Worm (Caenorhabditis elegans): ENCODE measurements around the gene B0281.1.
A peak's percentile ranks its signal among the peaks of the same experiment; 100 is the strongest.

The B0281.1 gene

DNA sequence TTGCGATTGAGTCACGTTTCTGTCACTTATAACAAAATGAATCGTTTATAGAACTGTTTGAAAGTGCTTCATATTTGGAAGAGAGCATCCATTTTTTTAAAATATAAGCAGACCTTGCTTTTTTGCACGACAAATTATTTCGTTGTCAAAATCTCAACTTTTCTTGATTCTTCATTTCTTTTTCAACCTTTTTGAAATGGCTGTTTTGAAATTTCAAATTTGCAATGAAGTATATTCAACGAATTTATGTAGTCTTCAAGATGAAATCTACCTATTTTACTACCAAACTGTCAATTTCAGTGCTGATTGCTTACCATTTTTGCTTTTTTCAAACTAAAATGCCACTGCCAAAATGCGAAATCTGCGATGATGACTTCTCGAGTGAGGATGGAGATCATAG lies 6.1 kb upstream of the B0281.1 start, which contains the start of gene B0281.3:
B0281.3 (plus strand) TSS at position 301 of the 400 bp plus-strand sequence.
- TF ChIP-seq tbx-2 (tag; optimal IDR thresholded peaks at IDR 0.05) (no peak), ama-1 (optimal IDR thresholded peaks at IDR 0.05) (no peak), nhr-43 (tag; optimal IDR thresholded peaks at IDR 0.05; ENCODE audit: poor library complexity, severe bottlenecking) (no peak), nhr-67 (tag; optimal IDR thresholded peaks at IDR 0.05) (no peak), elt-3 (tag; optimal IDR thresholded peaks at IDR 0.05) (no peak), fkh-10 (GFP tag; optimal IDR thresholded peaks at IDR 0.05) (no peak), nhr-237 (tag; optimal IDR thresholded peaks at IDR 0.05) (no peak), nhr-23 (tag; optimal IDR thresholded peaks at IDR 0.05) (no peak), lin-15B (tag; optimal IDR thresholded peaks at IDR 0.05) (no peak), ZK546.5 (tag; optimal IDR thresholded peaks at IDR 0.05) (no peak), sea-2 (GFP tag; optimal IDR thresholded peaks at IDR 0.05) (no peak), jun-1 (tag; optimal IDR thresholded peaks at IDR 0.05) (no peak), nhr-25 (tag; optimal IDR thresholded peaks at IDR 0.05) (no peak), snpc-4 (tag; optimal IDR thresholded peaks at IDR 0.05) (no peak)

DNA sequence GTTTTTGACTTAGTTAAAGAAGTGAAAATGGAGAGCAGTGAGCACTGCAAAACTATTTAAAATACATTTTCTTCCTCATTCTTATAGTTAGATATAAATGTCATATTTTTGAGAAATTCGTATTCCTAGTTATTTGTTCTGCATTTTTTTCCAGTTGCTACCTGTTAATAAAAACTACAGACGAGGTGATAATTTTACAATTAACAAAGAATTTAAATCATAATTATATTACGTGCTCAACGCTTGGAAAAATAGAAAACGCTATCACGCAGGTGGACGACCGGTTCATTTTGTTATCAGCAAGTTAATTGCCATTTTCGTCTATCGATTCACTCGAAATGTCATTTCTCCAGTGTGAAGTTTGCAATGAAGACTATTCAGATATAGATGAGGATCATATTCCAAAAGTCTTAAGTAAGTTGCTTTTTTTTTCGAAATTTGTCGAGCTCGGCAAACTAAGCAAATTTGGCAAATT lies 5.1 kb downstream of the B0281.1 start, which contains the start of the genes ZK1240.5 and ZK1240.9:
ZK1240.5 (minus strand) TSS at position 51 of the 475 bp plus-strand sequence.
ZK1240.9 (plus strand) TSS at position 307 of the 475 bp plus-strand sequence.
- no peak for TF ChIP-seq fkh-2 (tag; optimal IDR thresholded peaks at IDR 0.05)
- TF ChIP-seq zag-1 (tag; optimal IDR thresholded peaks at IDR 0.05): no peak
- TF ChIP-seq elt-2 (tag; optimal IDR thresholded peaks at IDR 0.05): peak; percentile 74

DNA sequence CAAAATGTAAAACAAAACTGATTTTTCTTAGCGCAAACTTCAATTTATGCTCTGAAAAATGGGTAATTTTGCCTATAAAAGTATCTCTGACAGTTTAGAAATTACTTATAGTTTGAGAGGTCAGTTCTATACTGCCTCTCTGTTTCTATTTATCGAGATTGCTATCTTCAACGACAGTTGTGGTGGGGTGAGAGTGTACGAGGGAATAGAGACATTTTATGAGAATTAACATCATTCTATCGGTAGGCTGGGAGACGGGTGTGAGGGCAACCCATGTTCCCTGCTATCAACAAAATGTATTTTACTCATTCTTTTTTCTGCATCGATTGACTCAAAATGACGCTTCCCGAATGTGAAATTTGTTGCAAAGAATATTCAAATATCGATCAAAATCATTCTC lies 7.2 kb downstream of the B0281.1 start, which contains the start of gene ZK1240.3:
ZK1240.3 (plus strand) TSS at position 238 of the 400 bp plus-strand sequence.
- TF ChIP-seq unc-39 (tag; optimal IDR thresholded peaks at IDR 0.05) (no peak), ztf-4 (tag; optimal IDR thresholded peaks at IDR 0.05) (no peak), lin-15B (tag; optimal IDR thresholded peaks at IDR 0.05) (no peak), pha-4 (tag; optimal IDR thresholded peaks at IDR 0.05) (no peak), pqm-1 (tag; optimal IDR thresholded peaks at IDR 0.05) (peak; percentile 59), R02D3.7 (tag; optimal IDR thresholded peaks at IDR 0.05) (no peak), ceh-82 (tag; optimal IDR thresholded peaks at IDR 0.05) (no peak), ceh-16 (tag; optimal IDR thresholded peaks at IDR 0.05) (no peak), nhr-23 (tag; optimal IDR thresholded peaks at IDR 0.05) (no peak), elt-2 (tag; optimal IDR thresholded peaks at IDR 0.05) (peak; percentile 82)

DNA sequence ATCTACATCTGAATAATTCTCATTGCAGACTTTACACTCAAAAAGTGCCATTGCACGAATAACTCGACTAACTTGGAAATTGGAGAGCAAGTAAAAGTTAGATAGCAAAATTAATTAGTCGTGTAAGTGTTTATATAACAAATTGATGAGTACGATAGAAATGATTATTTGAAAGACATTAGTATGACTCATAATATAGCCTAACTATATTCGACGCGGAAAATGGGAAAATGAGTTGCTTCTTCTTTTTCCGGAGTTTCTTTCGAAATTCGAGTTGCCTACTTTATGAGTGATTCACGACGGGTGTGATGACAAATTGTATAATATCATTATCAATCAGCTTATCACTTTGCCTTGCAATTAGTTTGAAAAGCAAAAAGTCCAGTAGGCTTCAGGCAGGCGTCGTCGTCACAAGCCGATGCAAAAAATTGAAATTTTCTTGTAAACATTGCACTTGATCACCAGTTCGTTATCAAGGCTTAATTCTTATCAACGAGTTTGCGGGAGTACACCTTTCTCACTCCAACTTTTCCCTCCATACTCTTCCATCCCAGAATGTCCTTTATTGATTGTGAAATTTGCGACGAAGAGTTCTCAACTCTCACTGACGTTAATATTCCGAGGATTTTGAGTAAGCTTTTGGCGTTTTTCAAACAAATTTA lies 10.1 kb downstream of the B0281.1 start, which contains the start of the genes ZK1240.6 and ZK1240.2:
ZK1240.6 (minus strand) TSS at position 51 of the 662 bp plus-strand sequence.
ZK1240.2 (plus strand) TSS at position 520 of the 662 bp plus-strand sequence.
- no peak for TF ChIP-seq nfya-1 (tag; optimal IDR thresholded peaks at IDR 0.05; ENCODE audit: insufficient read depth)
- TF ChIP-seq mdl-1 (tag; optimal IDR thresholded peaks at IDR 0.05): no peak
- no peak for TF ChIP-seq unc-62 (GFP tag; optimal IDR thresholded peaks at IDR 0.05)
- peak; percentile 50 for TF ChIP-seq jun-1 (tag; optimal IDR thresholded peaks at IDR 0.05)
- TF ChIP-seq nhr-237 (tag; optimal IDR thresholded peaks at IDR 0.05): no peak
- TF ChIP-seq pqm-1 (tag; optimal IDR thresholded peaks at IDR 0.05): peak; percentile 46
- peak; percentile 24 for TF ChIP-seq pha-4 (tag; optimal IDR thresholded peaks at IDR 0.05)
- TF ChIP-seq aly-2 (tag; optimal IDR thresholded peaks at IDR 0.05): no peak
- TF ChIP-seq elt-2 (tag; optimal IDR thresholded peaks at IDR 0.05): peak; percentile 93

DNA sequence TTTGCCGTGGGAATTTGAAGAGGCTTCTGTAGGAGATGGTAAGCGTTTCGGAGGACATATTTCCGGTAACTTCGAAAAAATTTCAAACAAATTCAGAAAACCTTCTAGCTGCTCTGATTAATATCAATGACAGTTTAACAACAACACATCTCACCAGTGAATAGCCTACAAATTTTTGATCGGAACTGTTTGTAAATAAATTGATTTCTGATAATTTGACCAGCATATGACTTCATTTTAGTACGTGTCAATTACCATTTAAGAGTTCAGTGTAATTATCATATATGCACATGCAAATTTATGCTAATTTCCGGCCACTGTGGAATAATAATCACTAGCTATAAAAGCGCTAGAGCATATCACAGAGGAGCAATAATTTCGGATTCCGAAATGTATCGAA lies 12.1 kb downstream of the B0281.1 start, which contains the start of gene ZK1240.11:
ZK1240.11 (plus strand) TSS at position 301 of the 400 bp plus-strand sequence.
- TF ChIP-seq zag-1 (tag; optimal IDR thresholded peaks at IDR 0.05) (no peak), fkh-2 (tag; optimal IDR thresholded peaks at IDR 0.05) (no peak), jun-1 (tag; optimal IDR thresholded peaks at IDR 0.05) (no peak), nhr-28 (tag; optimal IDR thresholded peaks at IDR 0.05) (no peak), unc-62 (GFP tag; optimal IDR thresholded peaks at IDR 0.05) (no peak), ceh-28 (tag; optimal IDR thresholded peaks at IDR 0.05) (no peak), pha-4 (tag; optimal IDR thresholded peaks at IDR 0.05) (no peak), nhr-23 (tag; optimal IDR thresholded peaks at IDR 0.05) (no peak), nhr-67 (tag; optimal IDR thresholded peaks at IDR 0.05) (no peak), nfya-1 (tag; optimal IDR thresholded peaks at IDR 0.05; ENCODE audit: insufficient read depth) (no peak), fos-1 (tag; optimal IDR thresholded peaks at IDR 0.05) (no peak), sea-2 (GFP tag; optimal IDR thresholded peaks at IDR 0.05) (no peak), lsy-12 (tag; optimal IDR thresholded peaks at IDR 0.05) (no peak), elt-3 (tag; optimal IDR thresholded peaks at IDR 0.05) (no peak), nhr-25 (tag; optimal IDR thresholded peaks at IDR 0.05) (no peak)

Data from whole organism, L3 larva.